Worm (Caenorhabditis elegans): ENCODE measurements around the gene C04E12.5.
A peak's percentile ranks its signal among the peaks of the same experiment; 100 is the strongest.

Gene C04E12.5

DNA sequence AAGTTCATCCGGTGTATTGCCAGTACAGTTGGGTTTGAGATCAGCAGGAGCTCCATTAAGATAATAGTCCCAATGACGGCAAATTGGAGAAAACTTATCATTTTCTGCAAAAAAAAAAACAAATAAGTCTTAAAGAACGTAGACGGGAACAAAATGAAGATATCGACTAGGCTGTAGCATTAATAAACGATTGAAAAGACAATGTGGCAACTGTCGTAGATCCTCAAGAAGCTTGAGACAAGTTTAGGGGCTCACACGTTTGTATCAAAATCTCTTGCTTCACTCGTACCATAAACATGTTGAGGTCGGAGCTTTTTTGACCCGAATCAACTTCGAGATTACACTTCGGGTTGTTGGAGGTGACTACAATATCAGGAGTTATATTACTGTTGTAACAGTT lies 38.4 kb upstream of the C04E12.5 start, which contains the start of gene F35F10.14:
TSS of gene F35F10.14 (minus strand) at position 101 of the 400 bp plus-strand sequence.
- TF ChIP-seq ccch-3 (GFP tag; optimal IDR thresholded peaks at IDR 0.05) (no peak), ztf-28 (GFP tag; IDR thresholded peaks at IDR 0.05) (0 out of 2 replicates have a peak, but pooled peaks have one; percentile 26)

DNA sequence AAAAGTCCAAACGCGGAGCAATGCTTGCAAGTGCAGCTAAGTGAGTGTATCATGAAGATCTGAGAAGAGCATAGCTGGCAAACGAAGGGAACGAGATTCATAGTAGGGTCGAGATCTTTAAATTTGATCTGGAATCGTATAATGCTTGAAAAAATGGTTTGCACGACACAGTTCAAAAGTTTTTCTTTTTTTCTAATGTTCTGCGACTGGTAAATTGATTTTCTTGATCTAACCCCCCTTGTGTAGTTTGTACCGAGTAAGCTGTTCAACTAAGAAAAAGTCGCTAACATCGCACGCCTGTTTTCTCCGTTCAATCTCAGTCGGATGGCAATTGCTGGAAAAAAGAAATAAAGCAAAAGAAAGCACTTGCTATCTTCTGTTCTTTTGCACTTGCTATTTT lies 37.9 kb upstream of the C04E12.5 start, which contains the start of gene C17B7.14:
TSS of gene C17B7.14 (minus strand) at position 101 of the 400 bp plus-strand sequence.
- TF ChIP-seq let-526 (GFP tag; IDR thresholded peaks at IDR 0.05) (no peak), ccch-3 (GFP tag; optimal IDR thresholded peaks at IDR 0.05) (no peak), mxl-1 (tag; optimal IDR thresholded peaks at IDR 0.05) (no peak), cebp-2 (GFP tag; IDR thresholded peaks at IDR 0.05) (no peak), Y95B8A.8 (GFP tag; IDR thresholded peaks at IDR 0.05) (no peak), bed-1 (GFP tag; IDR thresholded peaks at IDR 0.05) (no peak), hmg-20 (GFP tag; IDR thresholded peaks at IDR 0.05) (no peak)

DNA sequence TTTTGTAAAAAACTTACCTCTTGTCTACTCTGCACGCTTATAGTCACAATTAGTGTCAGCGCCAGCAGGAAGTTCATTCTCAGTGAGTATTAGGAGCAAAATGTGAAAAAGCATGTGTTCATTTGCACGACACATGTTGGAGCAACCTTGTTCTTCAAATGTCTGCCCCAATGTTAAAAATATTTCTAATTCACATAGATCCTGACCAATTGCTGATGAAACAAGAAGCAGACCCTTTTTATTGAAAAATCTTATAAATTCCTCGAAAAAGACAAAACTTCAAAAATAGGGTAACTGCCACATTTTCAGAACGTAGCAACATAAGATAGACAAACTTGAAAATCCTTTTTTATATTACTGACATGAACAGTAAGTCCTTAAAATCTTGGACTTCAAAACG lies 34.2 kb upstream of the C04E12.5 start, which contains the start of gene C17B7.8:
TSS of gene C17B7.8 (minus strand) at position 101 of the 400 bp plus-strand sequence.
- TF ChIP-seq madf-6 (GFP tag; IDR thresholded peaks at IDR 0.05) (no peak), nhr-179 (tag; optimal IDR thresholded peaks at IDR 0.05) (no peak), die-1 (tag; optimal IDR thresholded peaks at IDR 0.05) (no peak), B0261.1 (tag; optimal IDR thresholded peaks at IDR 0.05) (no peak), efl-1 (GFP tag; optimal IDR thresholded peaks at IDR 0.05) (no peak), nhr-80 (tag; optimal IDR thresholded peaks at IDR 0.05) (no peak), pbrm-1 (GFP tag; IDR thresholded peaks at IDR 0.05) (no peak), ceh-100 (GFP tag; IDR thresholded peaks at IDR 0.05) (no peak), ccch-3 (GFP tag; optimal IDR thresholded peaks at IDR 0.05) (no peak)

DNA sequence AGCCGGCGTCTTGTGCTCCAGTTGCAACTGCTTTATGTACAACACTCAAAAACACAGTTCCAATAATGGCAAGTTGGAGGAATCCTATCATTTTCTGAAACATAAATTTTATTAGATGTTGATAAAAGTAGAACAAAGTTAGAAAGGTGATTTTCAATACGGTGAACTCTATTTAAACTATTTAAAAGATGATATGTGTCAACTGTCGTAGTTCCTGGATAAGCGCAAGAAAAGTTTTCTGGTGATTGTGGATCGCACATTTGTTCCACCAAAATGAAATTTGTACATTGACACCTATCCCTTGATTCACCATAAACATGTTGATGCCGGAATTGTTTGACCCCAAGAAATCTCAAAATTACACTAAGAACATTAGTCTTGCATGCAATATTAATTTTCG lies 26.3 kb upstream of the C04E12.5 start, which contains the start of gene C17B7.9:
TSS of gene C17B7.9 (minus strand) at position 101 of the 400 bp plus-strand sequence.
- no peak for TF ChIP-seq nhr-90 (tag; optimal IDR thresholded peaks at IDR 0.05)
- TF ChIP-seq ztf-6 (GFP tag; IDR thresholded peaks at IDR 0.05), result no peak

DNA sequence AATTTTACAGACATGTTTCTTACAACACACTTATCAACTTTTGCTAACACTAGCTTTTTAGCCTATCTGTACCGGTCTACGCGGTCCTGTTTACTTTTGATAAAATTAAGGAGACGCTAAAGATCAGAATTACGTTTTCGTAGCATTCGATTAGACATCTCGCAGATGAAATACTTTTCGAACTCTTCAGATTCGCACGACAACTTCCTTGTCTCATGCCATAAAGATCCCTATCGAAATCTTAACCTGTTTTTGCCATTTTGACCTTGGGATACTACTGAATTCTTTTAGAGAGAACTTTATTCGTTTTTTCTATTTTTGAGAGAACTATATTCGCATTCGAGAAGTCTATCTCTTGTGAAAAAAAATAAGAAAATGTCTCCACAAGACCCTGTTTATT lies 25.0 kb upstream of the C04E12.5 start, which contains the start of gene C17B7.5:
TSS of gene C17B7.5 (plus strand) at position 301 of the 400 bp plus-strand sequence.
- TF ChIP-seq hmg-20 (GFP tag; IDR thresholded peaks at IDR 0.05) (no peak), mes-4 (tag; optimal IDR thresholded peaks at IDR 0.05) (no peak), D2030.7 (GFP tag; IDR thresholded peaks at IDR 0.05) (no peak), F10E7.11 (tag; optimal IDR thresholded peaks at IDR 0.05) (no peak), Y79H2A.3 (GFP tag; conservative IDR thresholded peaks at IDR 0.05) (no peak), pha-4 (tag; optimal IDR thresholded peaks at IDR 0.05) (no peak), madf-3 (GFP tag; IDR thresholded peaks at IDR 0.05) (no peak), zfh-2 (GFP tag; conservative IDR thresholded peaks at IDR 0.05) (no peak), B0035.1 (tag; optimal IDR thresholded peaks at IDR 0.05) (no peak), atf-7 (tag; optimal IDR thresholded peaks at IDR 0.05) (no peak), chd-7 (tag; optimal IDR thresholded peaks at IDR 0.05) (no peak), F22D6.2 (tag; optimal IDR thresholded peaks at IDR 0.05) (no peak), cebp-1 (GFP tag; IDR thresholded peaks at IDR 0.05) (no peak), cebp-1 (tag; optimal IDR thresholded peaks at IDR 0.05) (no peak)

DNA sequence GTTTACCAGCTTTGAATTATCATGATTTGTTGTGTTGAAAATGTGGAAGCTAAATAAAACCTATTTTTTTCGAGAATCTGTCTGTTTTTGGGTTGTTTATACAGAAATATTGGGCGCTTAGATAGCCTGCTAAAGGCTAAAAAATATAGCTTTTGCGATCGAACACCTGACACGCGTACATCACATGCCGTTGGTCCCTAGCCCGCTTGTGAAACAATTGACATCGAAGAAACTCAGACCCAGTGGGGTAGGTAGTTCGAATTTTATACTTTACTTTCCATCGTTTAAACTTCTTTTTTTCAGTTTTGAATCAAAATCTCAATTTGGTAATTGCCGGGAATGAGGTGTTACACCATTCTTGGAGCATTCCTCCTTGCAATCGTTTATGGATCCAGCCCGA lies 19.4 kb upstream of the C04E12.5 start, which contains the start of gene C17B7.4:
TSS of gene C17B7.4 (plus strand) at position 301 of the 400 bp plus-strand sequence.
- TF ChIP-seq ceh-40 (GFP tag; IDR thresholded peaks at IDR 0.05), result no peak
- no peak for TF ChIP-seq mcd-1 (GFP tag; IDR thresholded peaks at IDR 0.05)
- TF ChIP-seq sea-2 (GFP tag; IDR thresholded peaks at IDR 0.05), result no peak
- no peak for TF ChIP-seq C06A6.2 (GFP tag; conservative IDR thresholded peaks at IDR 0.05)
- TF ChIP-seq cebp-1 (GFP tag; IDR thresholded peaks at IDR 0.05), result no peak
- TF ChIP-seq cebp-1 (tag; optimal IDR thresholded peaks at IDR 0.05), result no peak
- no peak for TF ChIP-seq snpc-4 (GFP tag; optimal IDR thresholded peaks at IDR 0.05)
- TF ChIP-seq snpc-4 (tag; optimal IDR thresholded peaks at IDR 0.05), result no peak
- no peak for TF ChIP-seq T26A5.8 (tag; optimal IDR thresholded peaks at IDR 0.05)
- no peak for TF ChIP-seq lin-40 (tag; optimal IDR thresholded peaks at IDR 0.05)

Measured in whole organism, young adult.